Worm (Caenorhabditis elegans) whole organism, L2 larva: ENCODE results near the gene oig-2.

Experiments
- aly-2 ChIP-seq: fragments of 150-350 bp; optimal IDR thresholded peaks from 2 replicates; lab custom pipeline; 2014; ENCODE audit warnings: missing biosample characterization, missing genetic modification characterization
- egl-27 ChIP-seq: sonication (generic microtip); optimal IDR thresholded peaks from 3 replicates; lab custom pipeline; 2017; ENCODE audit warnings: missing biosample characterization, missing genetic modification reagents, missing genetic modification characterization
- lin-13 ChIP-seq: fragments of 150-350 bp; optimal IDR thresholded peaks from 2 replicates; lab custom pipeline; 2014; ENCODE audit warnings: missing biosample characterization, missing genetic modification reagents, missing genetic modification characterization
- mab-5 ChIP-seq: fragments of 150-350 bp; optimal IDR thresholded peaks from 2 replicates; lab custom pipeline; 2014; ENCODE audit warnings: missing biosample characterization, missing genetic modification characterization
- nhr-25 ChIP-seq: fragments of 150-350 bp; sonication (generic microtip); optimal IDR thresholded peaks from 3 replicates; lab custom pipeline; 2014; ENCODE audit warnings: missing biosample characterization, missing genetic modification characterization
- snpc-4 ChIP-seq: fragments of 150-350 bp; optimal IDR thresholded peaks from 2 replicates; lab custom pipeline; 2014; ENCODE audit warnings: missing biosample characterization, missing genetic modification characterization
- zag-1 ChIP-seq: fragments of 150-350 bp; optimal IDR thresholded peaks from 2 replicates; lab custom pipeline; 2014; ENCODE audit warnings: missing biosample characterization, missing genetic modification characterization

DNA sequence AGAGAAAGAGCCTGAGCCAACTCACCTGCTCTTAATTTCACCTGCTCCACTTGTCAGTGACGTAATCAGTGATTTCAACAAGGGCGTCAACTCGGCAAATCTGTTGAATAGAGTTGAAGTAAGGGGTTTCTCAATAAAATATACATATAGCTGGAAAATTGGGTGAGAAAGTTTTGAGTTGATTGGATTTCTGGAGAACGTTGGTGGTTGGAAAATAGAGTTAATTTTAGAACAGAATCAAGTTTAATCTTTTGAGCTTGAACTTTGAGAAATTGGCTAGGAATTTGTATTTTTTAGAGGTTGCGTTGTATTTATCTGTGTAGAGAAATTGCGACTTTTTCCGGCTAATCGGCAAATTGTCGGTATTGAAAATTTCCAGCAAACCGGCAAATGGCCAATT lies 38.3 kb downstream of the oig-2 start, which contains the start of gene Y38F1A.4:
- TF ChIP-seq snpc-4 (tag; lab: Kevin White, UChicago): no peak
- no peak for TF ChIP-seq nhr-25 (tag; lab: Kevin White, UChicago)
- no peak for TF ChIP-seq egl-27 (tag; lab: Kevin White, UChicago)
- no peak for TF ChIP-seq zag-1 (tag; lab: Kevin White, UChicago)
- TF ChIP-seq mab-5 (tag; lab: Kevin White, UChicago): no peak
- no peak for TF ChIP-seq lin-13 (GFP tag; lab: Kevin White, UChicago)
- TF ChIP-seq aly-2: no peak
